Comparison of ENCODE assay signal across 4 fruit fly cellular contexts in the genomic region with DNA sequence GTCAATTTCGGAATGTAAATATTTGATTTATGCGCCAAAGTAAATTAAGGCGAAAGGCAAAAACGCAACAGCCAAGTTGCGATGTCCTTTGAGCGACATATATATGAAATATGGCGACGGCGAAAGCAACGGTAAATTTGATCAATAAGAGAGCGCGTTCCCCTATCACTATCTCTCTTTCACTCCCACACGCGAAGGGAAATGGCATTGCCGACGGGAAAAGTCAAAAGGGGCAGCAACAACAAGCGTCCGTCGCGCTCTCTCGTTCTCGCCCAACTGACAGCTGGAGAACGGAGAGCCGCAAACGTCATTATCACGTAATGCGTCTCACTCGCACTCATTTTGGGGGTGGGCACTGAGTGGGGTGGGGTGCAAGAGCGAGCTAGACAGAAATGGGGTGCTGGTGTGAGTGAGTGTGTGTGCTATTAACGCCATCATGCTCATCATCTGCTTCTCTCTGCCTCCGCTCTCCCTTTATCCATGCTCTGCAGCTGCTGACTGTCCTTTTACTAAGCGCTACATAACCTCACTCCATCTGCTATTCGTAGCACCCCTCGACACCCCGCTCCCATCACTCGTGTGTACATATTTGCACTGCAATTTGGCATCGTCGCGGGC.
TF ChIP-seq lines count a peak whose summit lies in the region.

A gene (minus strand): TSS at position 51 of the 618 bp plus-strand sequence.

- no peak for TF ChIP-seq CTCF in whole organism, embryonic (GFP tag; optimal IDR thresholded peaks at IDR 0.05; lab: Kevin White, UChicago)

TF ChIP-seq in whole organism, adult, 20 proteins besides CTCF, POLR2A, EP300 and RAD21:
- TF ChIP-seq CG7045 (GFP tag; optimal IDR thresholded peaks at IDR 0.05; lab: Kevin White, UChicago), result peak; percentile 57
- no peak for TF ChIP-seq bab1 (GFP tag; optimal IDR thresholded peaks at IDR 0.05; lab: Kevin White, UChicago)
- peak; percentile 40 for TF ChIP-seq Hr96 (GFP tag; optimal IDR thresholded peaks at IDR 0.05; lab: Kevin White, UChicago)
- TF ChIP-seq CG14711 (tag; optimal IDR thresholded peaks at IDR 0.05; lab: Kevin White, UChicago), result no peak
- no peak for TF ChIP-seq kay (GFP tag; lab: Kevin White, UChicago; ENCODE audit: borderline replicate concordance)
- TF ChIP-seq ovo (GFP tag; optimal IDR thresholded peaks at IDR 0.05; lab: Kevin White, UChicago), result no peak
- peak; percentile 47 for TF ChIP-seq Crg-1 (GFP tag; optimal IDR thresholded peaks at IDR 0.05; lab: Kevin White, UChicago)
- TF ChIP-seq Clk (GFP tag; optimal IDR thresholded peaks at IDR 0.05; lab: Kevin White, UChicago), result peak; percentile 63
- peak; percentile 42 for TF ChIP-seq pad (GFP tag; optimal IDR thresholded peaks at IDR 0.05; lab: Kevin White, UChicago)
- no peak for TF ChIP-seq tj (GFP tag; optimal IDR thresholded peaks at IDR 0.05; lab: Kevin White, UChicago)
- peak; percentile 61 for TF ChIP-seq CG12768 (GFP tag; optimal IDR thresholded peaks at IDR 0.05; lab: Kevin White, UChicago)
- no peak for TF ChIP-seq toe (GFP tag; optimal IDR thresholded peaks at IDR 0.05; lab: Kevin White, UChicago)
- TF ChIP-seq CG1620 (GFP tag; optimal IDR thresholded peaks at IDR 0.05; lab: Kevin White, UChicago), result no peak
- no peak for TF ChIP-seq cic (GFP tag; optimal IDR thresholded peaks at IDR 0.05; lab: Kevin White, UChicago)
- TF ChIP-seq CG7101 (tag; optimal IDR thresholded peaks at IDR 0.05; lab: Kevin White, UChicago), result peak; percentile 23
- TF ChIP-seq Mnt (GFP tag; optimal IDR thresholded peaks at IDR 0.05; lab: Kevin White, UChicago), result no peak
- no peak for TF ChIP-seq CG11617 (GFP tag; optimal IDR thresholded peaks at IDR 0.05; lab: Kevin White, UChicago)
- no peak for TF ChIP-seq cnc (optimal IDR thresholded peaks at IDR 0.05; lab: Kevin White, UChicago)
- TF ChIP-seq CG33017 (tag; optimal IDR thresholded peaks at IDR 0.05; lab: Kevin White, UChicago), result no peak
- no peak for TF ChIP-seq CG5204 (GFP tag; optimal IDR thresholded peaks at IDR 0.05; lab: Kevin White, UChicago)

TF ChIP-seq in whole organism, embryonic, 481 proteins besides CTCF, POLR2A, EP300 and RAD21 (continues in another document):
- peak; percentile 37 for TF ChIP-seq kni (GFP tag; optimal IDR thresholded peaks at IDR 0.05; lab: Kevin White, UChicago)
- TF ChIP-seq gsb-n (tag; optimal IDR thresholded peaks at IDR 0.05; lab: Kevin White, UChicago), result peak; percentile 76
- peak; percentile 43 for TF ChIP-seq pros (GFP tag; optimal IDR thresholded peaks at IDR 0.05; lab: Kevin White, UChicago)
- peak; percentile 61 for TF ChIP-seq phol (tag; optimal IDR thresholded peaks at IDR 0.05; lab: Kevin White, UChicago)
- TF ChIP-seq ewg (GFP tag; optimal IDR thresholded peaks at IDR 0.05; lab: Kevin White, UChicago), result peak; percentile 79
- TF ChIP-seq Opbp (GFP tag; IDR thresholded peaks at IDR 0.05; lab: Robert Waterston, UW; ENCODE audit: partially characterized antibody), result 0 out of 3 replicates have a peak, but pooled peaks have one; percentile 38
- no peak for TF ChIP-seq fd96Cb (tag; optimal IDR thresholded peaks at IDR 0.05; lab: Kevin White, UChicago)
- no peak for TF ChIP-seq psq (GFP tag; optimal IDR thresholded peaks at IDR 0.05; lab: Kevin White, UChicago)
- peak; percentile 14 for TF ChIP-seq Jarid2 (GFP tag; optimal IDR thresholded peaks at IDR 0.05; lab: Kevin White, UChicago)
- 0 out of 3 replicates have a peak, but pooled peaks have one; percentile 17 for TF ChIP-seq CG34422 (GFP tag; IDR thresholded peaks at IDR 0.05; lab: Robert Waterston, UW)
- no peak for TF ChIP-seq CG10462 (GFP tag; optimal IDR thresholded peaks at IDR 0.05; lab: Kevin White, UChicago)
- TF ChIP-seq CG13287 (GFP tag; IDR thresholded peaks at IDR 0.05; lab: Robert Waterston, UW; ENCODE audit: partially characterized antibody), result peak; percentile 28
- peak; percentile 0 for TF ChIP-seq Abd-B (GFP tag; optimal IDR thresholded peaks at IDR 0.05; lab: Kevin White, UChicago)
- no peak for TF ChIP-seq unc-4 (GFP tag; IDR thresholded peaks at IDR 0.05; lab: Robert Waterston, UW; ENCODE audit: partially characterized antibody)
- 0 out of 3 replicates have a peak, but pooled peaks have one; percentile 5 for TF ChIP-seq CG6791 (GFP tag; IDR thresholded peaks at IDR 0.05; lab: Robert Waterston, UW; ENCODE audit: partially characterized antibody)
- no peak for TF ChIP-seq pum (GFP tag; optimal IDR thresholded peaks at IDR 0.05; lab: Kevin White, UChicago)
- TF ChIP-seq onecut (GFP tag; IDR thresholded peaks at IDR 0.05; lab: Robert Waterston, UW), result peak; percentile 42
- no peak for TF ChIP-seq MESR4 (GFP tag; optimal IDR thresholded peaks at IDR 0.05; lab: Kevin White, UChicago)
- 0 out of 3 replicates have a peak, but pooled peaks have one; percentile 16 for TF ChIP-seq ci (GFP tag; IDR thresholded peaks at IDR 0.05; lab: Robert Waterston, UW)
- no peak for TF ChIP-seq CG18764 (GFP tag; optimal IDR thresholded peaks at IDR 0.05; lab: Kevin White, UChicago)

TF ChIP-seq in whole organism, prepupa, 60 proteins besides CTCF, POLR2A, EP300 and RAD21:
- TF ChIP-seq Eip78C (GFP tag; lab: Kevin White, UChicago) (peak; percentile 43), CG32006 (GFP tag; optimal IDR thresholded peaks at IDR 0.05; lab: Kevin White, UChicago) (no peak), Blimp-1 (GFP tag; optimal IDR thresholded peaks at IDR 0.05; lab: Kevin White, UChicago) (no peak), Hr4 (GFP tag; optimal IDR thresholded peaks at IDR 0.05; lab: Kevin White, UChicago) (no peak), CG6163 (GFP tag; IDR thresholded peaks at IDR 0.05; lab: Robert Waterston, UW) (0 out of 3 replicates have a peak, but pooled peaks have one; percentile 25), ss (GFP tag; optimal IDR thresholded peaks at IDR 0.05; lab: Kevin White, UChicago) (peak in 1 of 2 experiments; percentile 5), eg (GFP tag; IDR thresholded peaks at IDR 0.05; lab: Robert Waterston, UW) (0 out of 3 replicates have a peak, but pooled peaks have one; percentile 23), fkh (GFP tag; optimal IDR thresholded peaks at IDR 0.05; lab: Kevin White, UChicago) (no peak), CG15336 (GFP tag; IDR thresholded peaks at IDR 0.05; lab: Robert Waterston, UW) (no peak), salr (GFP tag; optimal IDR thresholded peaks at IDR 0.05; lab: Kevin White, UChicago) (peak in 1 of 2 experiments; percentile 11)

TF ChIP-seq in whole organism, pupa, 21 proteins besides CTCF, POLR2A, EP300 and RAD21:
- TF ChIP-seq CG32121 (GFP tag; IDR thresholded peaks at IDR 0.05; lab: Robert Waterston, UW) (no peak), CG13204 (GFP tag; optimal IDR thresholded peaks at IDR 0.05; lab: Kevin White, UChicago) (peak; percentile 23), rn (GFP tag; IDR thresholded peaks at IDR 0.05; lab: Robert Waterston, UW) (peak; percentile 19; the same call in 1 of the 2 replicates)
